Fruit fly (Drosophila melanogaster) whole organism, embryonic: Measurements from ENCODE around the gene spidey.

Source experiments
- Bgb ChIP-seq: fragments of 200-800 bp; sonication (Bioruptor generic); IDR thresholded peaks from 2 replicates; pipeline ENCODE4 v1.3.6; 2022; ENCODE audit warnings: missing biosample characterization, missing genetic modification characterization; ENCODE audit not compliant: partially characterized antibody
- CG10431 ChIP-seq: fragments of 200-800 bp; sonication (Bioruptor generic); optimal IDR thresholded peaks from 3 replicates; lab custom pipeline; 2018; ENCODE audit warnings: missing biosample characterization, mild to moderate bottlenecking, missing genetic modification characterization
- CG2116 ChIP-seq: fragments of 200-800 bp; sonication (Bioruptor generic); optimal IDR thresholded peaks from 3 replicates; lab custom pipeline; 2018; ENCODE audit warnings: missing biosample characterization, mild to moderate bottlenecking, missing genetic modification characterization
- CG6689 ChIP-seq: fragments of 200-800 bp; sonication (Bioruptor generic); IDR thresholded peaks from 2 replicates; pipeline ENCODE4 v1.3.6; 2022; ENCODE audit warnings: missing biosample characterization, missing genetic modification characterization
- Dbx ChIP-seq: fragments of 200-800 bp; sonication (Bioruptor generic); IDR thresholded peaks from 3 replicates; pipeline ENCODE4 v1.3.6; 2022; ENCODE audit warnings: missing biosample characterization, missing genetic modification characterization
- Hsf ChIP-seq: fragments of 200-800 bp; sonication (Bioruptor generic); optimal IDR thresholded peaks from 3 replicates; lab custom pipeline; 2016; ENCODE audit warnings: missing biosample characterization, missing genetic modification characterization
- Nf-YA ChIP-seq: fragments of 200-800 bp; sonication (Bioruptor generic); IDR thresholded peaks from 2 replicates; pipeline ENCODE4 v1.3.6; 2022; ENCODE audit warnings: missing biosample characterization, missing genetic modification characterization
- Pdp1 ChIP-seq, 2 experiments: fragments of 200-800 bp; sonication (Bioruptor generic); optimal IDR thresholded peaks; 3 replicates each; lab custom pipeline; 2016; ENCODE audit warnings: missing biosample characterization in 2 of 2, missing genetic modification characterization in 2 of 2, mild to moderate bottlenecking in 1 of 2, moderate library complexity in 1 of 2
- hkb ChIP-seq, 2 experiments: fragments of 200-800 bp in 1 of 2; fragments of >200 bp in 1 of 2; sonication (Bioruptor generic) in 1 of 2; IDR thresholded peaks in 1 of 2; optimal IDR thresholded peaks in 1 of 2; 2 replicates each; pipeline versions ENCODE4 v1.3.6 to Lab custom; 2017 to 2022; ENCODE audit warnings: missing biosample characterization in 1 of 2, missing genetic modification characterization in 1 of 2
- mam ChIP-seq: fragments of 200-800 bp; sonication (Bioruptor generic); optimal IDR thresholded peaks from 3 replicates; lab custom pipeline; 2016; ENCODE audit warnings: missing biosample characterization, missing genetic modification characterization
- pan ChIP-seq, 4 experiments: fragments of >200 bp in 3 of 4; fragments of 200-800 bp in 1 of 4; sonication (Bioruptor generic) in 1 of 4; optimal IDR thresholded peaks in 3 of 4; IDR thresholded peaks in 1 of 4; 2 replicates each; pipeline versions ENCODE4 v1.3.6 to Lab custom; 2017 to 2022; ENCODE audit warnings: missing biosample characterization in 2 of 4, missing genetic modification characterization in 2 of 4, mixed read lengths in 1 of 4
- psq ChIP-seq: fragments of 200-800 bp; sonication (Bioruptor generic); optimal IDR thresholded peaks from 2 replicates; lab custom pipeline; 2017; ENCODE audit warnings: missing biosample characterization, missing genetic modification characterization

DNA sequence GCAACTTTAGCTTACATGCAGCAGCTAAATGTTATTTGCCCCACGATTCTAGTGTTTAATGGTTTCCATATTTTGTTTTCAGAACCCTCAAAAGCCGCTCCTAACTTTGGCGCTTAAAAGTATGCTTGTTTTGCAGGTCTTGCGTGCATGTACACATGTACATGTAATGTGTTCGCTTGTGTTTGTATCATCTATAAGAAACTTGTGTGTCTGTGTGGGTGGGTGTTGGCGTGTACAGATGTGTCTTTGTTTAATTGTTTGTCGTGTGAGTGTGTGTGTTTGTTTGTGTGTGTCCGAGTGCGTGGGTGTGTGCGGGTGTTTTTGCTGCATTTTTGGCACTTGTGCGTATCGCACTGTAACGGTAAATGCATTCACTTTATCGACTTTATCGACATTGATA lies 14.3 kb downstream of the spidey start:
- TF ChIP-seq CG10431 (GFP tag; lab: Kevin White, UChicago), result no peak
- TF ChIP-seq CG2116 (GFP tag; lab: Kevin White, UChicago), result no peak
- no peak for TF ChIP-seq CG6689 (GFP tag; lab: Robert Waterston, UW)
- no peak for TF ChIP-seq mam
- TF ChIP-seq Hsf, result no peak
- TF ChIP-seq hkb (optimal IDR thresholded peaks at IDR 0.05; lab: Kevin White, UChicago), result no peak
- TF ChIP-seq hkb (GFP tag; IDR thresholded peaks at IDR 0.05; lab: Robert Waterston, UW), result no peak
- no peak for TF ChIP-seq Pdp1 (GFP tag; optimal IDR thresholded peaks at IDR 0.05; lab: Kevin White, UChicago)
- TF ChIP-seq Bgb (GFP tag; lab: Robert Waterston, UW), result no peak
- TF ChIP-seq Dbx (GFP tag; lab: Robert Waterston, UW), result no peak
- TF ChIP-seq pan (optimal IDR thresholded peaks at IDR 0.05; lab: Kevin White, UChicago), result no peak
- TF ChIP-seq pan (GFP tag; optimal IDR thresholded peaks at IDR 0.05 in 1 of 2, IDR thresholded peaks at IDR 0.05 in 1 of 2), result no peak
- TF ChIP-seq Nf-YA (GFP tag; lab: Robert Waterston, UW), result no peak
- no peak for TF ChIP-seq psq (GFP tag; lab: Kevin White, UChicago)
